Fruit fly (Drosophila melanogaster) whole organism, embryonic: ENCODE results near the gene Dscam2.

ENCODE experiments used
- CG1024 ChIP-seq: fragments of 200-800 bp; sonication (Bioruptor generic); IDR thresholded peaks from 2 replicates; pipeline ENCODE4 v1.3.6; 2022; ENCODE audit warnings: missing biosample characterization, missing genetic modification characterization
- CG11398 ChIP-seq: fragments of 200-800 bp; sonication (Bioruptor generic); optimal IDR thresholded peaks from 2 replicates; lab custom pipeline; 2016; ENCODE audit warnings: missing biosample characterization, missing genetic modification characterization
- CG1233 ChIP-seq: fragments of 200-800 bp; sonication (Bioruptor generic); optimal IDR thresholded peaks from 4 replicates; lab custom pipeline; 2018; ENCODE audit warnings: missing biosample characterization, mild to moderate bottlenecking, missing genetic modification characterization
- CG13424 ChIP-seq: fragments of 200-800 bp; sonication (Bioruptor generic); optimal IDR thresholded peaks from 2 replicates; lab custom pipeline; 2019; ENCODE audit warnings: missing biosample characterization, mild to moderate bottlenecking, missing genetic modification characterization, moderate library complexity
- CG14441 ChIP-seq: fragments of 200-800 bp; sonication (Bioruptor generic); IDR thresholded peaks from 2 replicates; pipeline ENCODE4 v1.3.6; 2022; ENCODE audit warnings: missing biosample characterization, missing genetic modification characterization
- CG15011 ChIP-seq: fragments of 200-800 bp; sonication (Bioruptor generic); optimal IDR thresholded peaks from 3 replicates; lab custom pipeline; 2018; ENCODE audit warnings: missing biosample characterization, mild to moderate bottlenecking, missing genetic modification characterization
- CG15514 ChIP-seq: fragments of 200-800 bp; sonication (Bioruptor generic); optimal IDR thresholded peaks from 3 replicates; lab custom pipeline; 2017; ENCODE audit warnings: missing biosample characterization, missing genetic modification characterization, mild to moderate bottlenecking, moderate library complexity, missing genetic modification reagents
- CG17361 ChIP-seq: fragments of 200-800 bp; sonication (Bioruptor generic); IDR thresholded peaks from 3 replicates; pipeline ENCODE4 v1.3.6; 2022; ENCODE audit warnings: missing biosample characterization, missing genetic modification characterization
- CG17829 ChIP-seq: fragments of 200-800 bp; optimal IDR thresholded peaks from 2 replicates; lab custom pipeline; 2019; ENCODE audit warnings: missing biosample characterization, mild to moderate bottlenecking, missing genetic modification characterization, moderate library complexity
- CG1832 ChIP-seq: fragments of 200-800 bp; sonication (Bioruptor generic); optimal IDR thresholded peaks from 2 replicates; lab custom pipeline; 2017; ENCODE audit warnings: missing biosample characterization, mild to moderate bottlenecking, missing genetic modification characterization, inconsistent platforms
- CG2712 ChIP-seq: fragments of 200-800 bp; optimal IDR thresholded peaks from 3 replicates; lab custom pipeline; 2019; ENCODE audit warnings: missing biosample characterization, mild to moderate bottlenecking, missing genetic modification characterization, moderate library complexity
- CG31441 ChIP-seq: fragments of 200-800 bp; sonication (Bioruptor generic); IDR thresholded peaks from 2 replicates; pipeline ENCODE4 v1.3.6; 2022; ENCODE audit warnings: missing biosample characterization, missing genetic modification characterization
- CG4328 ChIP-seq: fragments of 200-800 bp; sonication (Bioruptor generic); optimal IDR thresholded peaks from 3 replicates; lab custom pipeline; 2017; ENCODE audit warnings: missing biosample characterization, missing genetic modification reagents, missing genetic modification characterization
- CG4404 ChIP-seq: fragments of 200-800 bp; sonication (Bioruptor generic); IDR thresholded peaks from 2 replicates; pipeline ENCODE4 v1.3.6; 2022; ENCODE audit warnings: missing biosample characterization, missing genetic modification characterization
- CG4730 ChIP-seq: fragments of 200-800 bp; sonication (Bioruptor generic); IDR thresholded peaks from 2 replicates; pipeline ENCODE4 v1.3.6; 2022; ENCODE audit warnings: missing biosample characterization, missing genetic modification characterization
- CG6654 ChIP-seq: fragments of 200-800 bp; sonication (Bioruptor generic); optimal IDR thresholded peaks from 2 replicates; lab custom pipeline; 2017; ENCODE audit warnings: missing biosample characterization, mild to moderate bottlenecking, missing genetic modification characterization
- CG6683 ChIP-seq: fragments of 200-800 bp; sonication (Bioruptor generic); optimal IDR thresholded peaks from 2 replicates; lab custom pipeline; 2017; ENCODE audit warnings: missing biosample characterization, mild to moderate bottlenecking, missing genetic modification characterization, missing genetic modification reagents
- CG6813 ChIP-seq: fragments of 200-800 bp; sonication (Bioruptor generic); optimal IDR thresholded peaks from 2 replicates; lab custom pipeline; 2017; ENCODE audit warnings: missing biosample characterization, missing genetic modification characterization, mild to moderate bottlenecking, moderate library complexity, missing genetic modification reagents
- CG7357 ChIP-seq: fragments of 200-800 bp; sonication (Bioruptor generic); IDR thresholded peaks from 3 replicates; pipeline ENCODE4 v1.3.6; 2022; ENCODE audit warnings: missing biosample characterization, missing genetic modification characterization
- CG7556 ChIP-seq: fragments of 200-800 bp; sonication (Bioruptor generic); optimal IDR thresholded peaks from 2 replicates; lab custom pipeline; 2017; ENCODE audit warnings: missing biosample characterization, mild to moderate bottlenecking, missing genetic modification characterization
- CG8924 ChIP-seq: fragments of 200-800 bp; optimal IDR thresholded peaks from 3 replicates; lab custom pipeline; 2019; ENCODE audit warnings: missing biosample characterization, mild to moderate bottlenecking, missing genetic modification characterization, moderate library complexity
- Dek ChIP-seq: fragments of 200-800 bp; sonication (Bioruptor generic); optimal IDR thresholded peaks from 3 replicates; lab custom pipeline; 2019; ENCODE audit warnings: missing biosample characterization, mild to moderate bottlenecking, missing genetic modification characterization, moderate library complexity
- Dll ChIP-seq: fragments of 200-800 bp; sonication (Bioruptor generic); IDR thresholded peaks from 4 replicates; pipeline ENCODE4 v1.3.6; 2022; ENCODE audit warnings: missing biosample characterization, missing genetic modification characterization; ENCODE audit not compliant: partially characterized antibody
- E2f1 ChIP-seq: fragments of 200-800 bp; sonication (Bioruptor generic); IDR thresholded peaks from 2 replicates; pipeline ENCODE4 v1.3.6; 2022; ENCODE audit warnings: missing biosample characterization, missing genetic modification characterization
- Fer2 ChIP-seq: fragments of 200-800 bp; sonication (Bioruptor generic); optimal IDR thresholded peaks from 2 replicates; lab custom pipeline; 2018; ENCODE audit warnings: missing biosample characterization, mild to moderate bottlenecking, missing genetic modification characterization, moderate library complexity
- HLH3B ChIP-seq: fragments of 200-800 bp; sonication (Bioruptor generic); IDR thresholded peaks from 2 replicates; pipeline ENCODE4 v1.3.6; 2022; ENCODE audit warnings: missing biosample characterization, missing genetic modification characterization
- Hr78 ChIP-seq, 2 experiments: fragments of 200-800 bp in 1 of 2; fragments of >200 bp in 1 of 2; sonication (Bioruptor generic) in 1 of 2; optimal IDR thresholded peaks; 2 replicates each; lab custom pipeline; 2017 to 2019; ENCODE audit warnings: missing biosample characterization in 2 of 2, missing genetic modification characterization in 2 of 2, mild to moderate bottlenecking in 1 of 2, moderate library complexity in 1 of 2
- Mad ChIP-seq: fragments of 200-800 bp; sonication (Bioruptor generic); optimal IDR thresholded peaks from 2 replicates; lab custom pipeline; 2016; ENCODE audit warnings: missing biosample characterization, missing genetic modification characterization
- Mrtf ChIP-seq: fragments of 200-800 bp; sonication (Bioruptor generic); IDR thresholded peaks from 3 replicates; pipeline ENCODE4 v1.3.6; 2022; ENCODE audit warnings: missing biosample characterization, missing genetic modification characterization
- Scr ChIP-seq: fragments of 200-800 bp; sonication (Bioruptor generic); IDR thresholded peaks from 2 replicates; pipeline ENCODE4 v1.3.6; 2022; ENCODE audit warnings: missing biosample characterization, missing genetic modification characterization; ENCODE audit not compliant: partially characterized antibody
- Xrp1 ChIP-seq: fragments of 200-800 bp; sonication (Bioruptor generic); IDR thresholded peaks from 2 replicates; pipeline ENCODE4 v1.3.6; 2022; ENCODE audit warnings: missing biosample characterization, missing genetic modification characterization
- aop ChIP-seq: fragments of 200-800 bp; sonication (Bioruptor generic); IDR thresholded peaks from 2 replicates; pipeline ENCODE4 v1.3.6; 2022; ENCODE audit warnings: missing biosample characterization, missing genetic modification characterization
- chm ChIP-seq: fragments of 200-800 bp; sonication (Bioruptor generic); IDR thresholded peaks from 2 replicates; pipeline ENCODE4 v1.3.6; 2022; ENCODE audit warnings: missing biosample characterization, missing genetic modification characterization
- ci ChIP-seq: fragments of 200-800 bp; sonication (Bioruptor generic); IDR thresholded peaks from 3 replicates; pipeline ENCODE4 v1.3.6; 2022; ENCODE audit warnings: missing biosample characterization, missing genetic modification characterization
- croc ChIP-seq: fragments of 200-800 bp; sonication (Bioruptor generic); conservative IDR thresholded peaks from 3 replicates; pipeline ENCODE4 v1.3.6; 2022; ENCODE audit warnings: missing biosample characterization, missing genetic modification characterization
- gem ChIP-seq: fragments of 200-800 bp; sonication (Bioruptor generic); optimal IDR thresholded peaks from 2 replicates; lab custom pipeline; 2019; ENCODE audit warnings: missing biosample characterization, mild to moderate bottlenecking, missing genetic modification characterization, moderate library complexity
- insv ChIP-seq, 2 experiments: fragments of 200-800 bp; sonication (Bioruptor generic); optimal IDR thresholded peaks; 3 replicates each; lab custom pipeline; 2016 to 2018; ENCODE audit warnings: missing biosample characterization in 2 of 2, missing genetic modification characterization in 2 of 2
- knrl ChIP-seq: fragments of 200-800 bp; sonication (Bioruptor generic); IDR thresholded peaks from 3 replicates; pipeline ENCODE4 v1.3.6; 2022; ENCODE audit warnings: missing biosample characterization, missing genetic modification characterization; ENCODE audit not compliant: partially characterized antibody
- lov ChIP-seq, 2 experiments: fragments of 200-800 bp in 1 of 2; fragments of >200 bp in 1 of 2; sonication (Bioruptor generic) in 1 of 2; IDR thresholded peaks in 1 of 2; optimal IDR thresholded peaks in 1 of 2; 2 replicates in 1 of 2; 3 replicates in 1 of 2; pipeline versions ENCODE4 v1.3.6 to Lab custom; 2017 to 2022; ENCODE audit warnings: missing biosample characterization in 1 of 2, missing genetic modification characterization in 1 of 2
- mirr ChIP-seq: fragments of 200-800 bp; sonication (Bioruptor generic); optimal IDR thresholded peaks from 3 replicates; lab custom pipeline; 2018; ENCODE audit warnings: missing biosample characterization, mild to moderate bottlenecking, missing genetic modification characterization
- peb ChIP-seq: fragments of 200-800 bp; sonication (Bioruptor generic); IDR thresholded peaks from 2 replicates; pipeline ENCODE4 v1.3.6; 2022; ENCODE audit warnings: missing biosample characterization, missing genetic modification characterization
- pho ChIP-seq: fragments of 200-800 bp; sonication (Bioruptor generic); optimal IDR thresholded peaks from 2 replicates; lab custom pipeline; 2016; ENCODE audit warnings: missing biosample characterization, missing genetic modification characterization
- rib ChIP-seq: fragments of 200-800 bp; sonication (Bioruptor generic); IDR thresholded peaks from 2 replicates; pipeline ENCODE4 v1.3.6; 2022; ENCODE audit warnings: missing biosample characterization, missing genetic modification characterization
- salm ChIP-seq: fragments of 200-800 bp; sonication (Bioruptor generic); optimal IDR thresholded peaks from 2 replicates; lab custom pipeline; 2018; ENCODE audit warnings: missing biosample characterization, mild to moderate bottlenecking, missing genetic modification characterization
- tna ChIP-seq: fragments of 200-800 bp; sonication (Bioruptor generic); IDR thresholded peaks from 2 replicates; pipeline ENCODE4 v1.3.6; 2022; ENCODE audit warnings: missing biosample characterization, missing genetic modification characterization; ENCODE audit not compliant: partially characterized antibody
- tup ChIP-seq: fragments of 200-800 bp; sonication (Bioruptor generic); optimal IDR thresholded peaks from 2 replicates; lab custom pipeline; 2016; ENCODE audit warnings: missing biosample characterization, mild to moderate bottlenecking, missing genetic modification characterization, moderate library complexity
- twi ChIP-seq: fragments of 200-800 bp; optimal IDR thresholded peaks from 2 replicates; lab custom pipeline; 2019; ENCODE audit warnings: missing biosample characterization, mild to moderate bottlenecking, missing genetic modification characterization, moderate library complexity

The Dscam2 gene

dm6 chr3L:7151521-7152465 is 37.9 kb downstream of the Dscam2 start (continued):
- TF ChIP-seq CG1832 (GFP tag; lab: Kevin White, UChicago) (no peak), pho (GFP tag; lab: Kevin White, UChicago) (no peak), peb (GFP tag; lab: Robert Waterston, UW) (peak; percentile 73), Scr (GFP tag; lab: Robert Waterston, UW) (no peak), lov (optimal IDR thresholded peaks at IDR 0.05; lab: Kevin White, UChicago) (no peak), lov (GFP tag; IDR thresholded peaks at IDR 0.05; lab: Robert Waterston, UW) (peak; percentile 80), ci (GFP tag; lab: Robert Waterston, UW) (peak; percentile 87), CG1233 (GFP tag; lab: Kevin White, UChicago) (no peak), aop (GFP tag; lab: Robert Waterston, UW) (peak; percentile 33; the same call in 1 of the 2 replicates), CG14441 (GFP tag; lab: Robert Waterston, UW) (no peak), CG31441 (GFP tag; lab: Robert Waterston, UW) (peak; percentile 62), CG15011 (GFP tag; lab: Kevin White, UChicago) (no peak), Hr78 (GFP tag; optimal IDR thresholded peaks at IDR 0.05; lab: Kevin White, UChicago) (peak in 1 of 2 experiments; percentile 5), CG7357 (GFP tag; lab: Robert Waterston, UW) (peak; percentile 63; the same call in 1 of the 3 replicates), Dll (no peak), Fer2 (no peak), CG6683 (GFP tag; lab: Kevin White, UChicago) (no peak), CG17361 (GFP tag; lab: Robert Waterston, UW) (peak; percentile 78), CG11398 (GFP tag; lab: Kevin White, UChicago) (no peak), mirr (GFP tag; lab: Kevin White, UChicago) (no peak), CG17829 (tag; lab: Kevin White, UChicago) (peak; percentile 67), croc (GFP tag; lab: Robert Waterston, UW) (peak; percentile 66), tup (no peak), CG7556 (GFP tag; lab: Kevin White, UChicago) (peak; percentile 15), twi (tag; lab: Kevin White, UChicago) (peak; percentile 36), CG4328 (GFP tag; lab: Kevin White, UChicago) (no peak), gem (tag; lab: Kevin White, UChicago) (peak; percentile 65), CG4730 (GFP tag; lab: Robert Waterston, UW) (peak; percentile 48; the same call in 1 of the 2 replicates), E2f1 (GFP tag; lab: Robert Waterston, UW) (peak; percentile 65), Mrtf (no peak; the same call in 2 of the 3 replicates), Mad (GFP tag; lab: Kevin White, UChicago) (peak; percentile 23), CG1024 (GFP tag; lab: Robert Waterston, UW) (peak; percentile 25; the same call in 1 of the 2 replicates), chm (peak; percentile 65; the same call in 1 of the 2 replicates), knrl (GFP tag; lab: Robert Waterston, UW) (no peak), salm (no peak), CG4404 (GFP tag; lab: Robert Waterston, UW) (peak; percentile 24; the same call in 1 of the 2 replicates), CG6813 (GFP tag; lab: Kevin White, UChicago) (no peak), tna (GFP tag; lab: Robert Waterston, UW) (no peak), HLH3B (GFP tag; lab: Robert Waterston, UW) (peak; percentile 66), CG8924 (tag; lab: Kevin White, UChicago) (peak; percentile 58), CG2712 (tag; lab: Kevin White, UChicago) (peak; percentile 89), CG6654 (GFP tag; lab: Kevin White, UChicago) (no peak), rib (GFP tag; lab: Robert Waterston, UW) (no peak), insv (GFP tag; optimal IDR thresholded peaks at IDR 0.05; lab: Kevin White, UChicago) (no peak), Dek (no peak), CG15514 (GFP tag; lab: Kevin White, UChicago) (no peak), Xrp1 (GFP tag; lab: Robert Waterston, UW) (peak; percentile 90), CG13424 (tag; lab: Kevin White, UChicago) (peak; percentile 41)
